Worm (Caenorhabditis elegans) whole organism, midembryonic: ENCODE data around the gene srd-38.

ENCODE experiments used
- T22C8.4 ChIP-seq: fragments of 200-800 bp; sonication (Bioruptor generic); IDR thresholded peaks from 2 replicates; pipeline ENCODE4 v1.3.6; 2022; ENCODE audit warnings: missing genetic modification characterization, missing compliant biosample characterization
- cog-1 ChIP-seq: sonication (generic microtip); optimal IDR thresholded peaks from 2 replicates; lab custom pipeline; 2016; ENCODE audit warnings: missing genetic modification characterization, missing compliant biosample characterization
- flt-1 ChIP-seq: fragments of 200-800 bp; sonication (Bioruptor generic); IDR thresholded peaks from 2 replicates; pipeline ENCODE4 v1.3.6; 2022; ENCODE audit warnings: missing genetic modification characterization, missing compliant biosample characterization
- klf-2 ChIP-seq: fragments of 200-800 bp; sonication (Bioruptor generic); conservative IDR thresholded peaks from 2 replicates; pipeline ENCODE4 v1.3.6; 2022; ENCODE audit warnings: missing genetic modification reagents, missing genetic modification characterization, missing compliant biosample characterization
- med-1 ChIP-seq: sonication (generic microtip); optimal IDR thresholded peaks from 2 replicates; lab custom pipeline; 2017; ENCODE audit warnings: missing genetic modification characterization, mild to moderate bottlenecking, missing compliant biosample characterization, antibody characterized with exemption, missing genetic modification reagents; ENCODE audit not compliant: insufficient read depth
- ref-1 ChIP-seq: fragments of 200-800 bp; sonication (Bioruptor generic); conservative IDR thresholded peaks from 2 replicates; pipeline ENCODE4 v1.3.6; 2022; ENCODE audit warnings: missing genetic modification reagents, missing genetic modification characterization, missing compliant biosample characterization
- tab-1 ChIP-seq: fragments of 200-800 bp; sonication (Bioruptor generic); IDR thresholded peaks from 2 replicates; pipeline ENCODE4 v1.3.6; 2022; ENCODE audit warnings: missing genetic modification characterization, missing compliant biosample characterization
- ztf-23 ChIP-seq: fragments of 200-800 bp; sonication (Bioruptor generic); IDR thresholded peaks from 2 replicates; pipeline ENCODE4 v1.3.6; 2022; ENCODE audit warnings: missing genetic modification reagents, missing genetic modification characterization, missing compliant biosample characterization
- ztf-29 ChIP-seq: fragments of 200-800 bp; sonication (Bioruptor generic); IDR thresholded peaks from 2 replicates; pipeline ENCODE4 v1.3.6; 2022; ENCODE audit warnings: missing genetic modification reagents, missing genetic modification characterization, missing compliant biosample characterization

DNA sequence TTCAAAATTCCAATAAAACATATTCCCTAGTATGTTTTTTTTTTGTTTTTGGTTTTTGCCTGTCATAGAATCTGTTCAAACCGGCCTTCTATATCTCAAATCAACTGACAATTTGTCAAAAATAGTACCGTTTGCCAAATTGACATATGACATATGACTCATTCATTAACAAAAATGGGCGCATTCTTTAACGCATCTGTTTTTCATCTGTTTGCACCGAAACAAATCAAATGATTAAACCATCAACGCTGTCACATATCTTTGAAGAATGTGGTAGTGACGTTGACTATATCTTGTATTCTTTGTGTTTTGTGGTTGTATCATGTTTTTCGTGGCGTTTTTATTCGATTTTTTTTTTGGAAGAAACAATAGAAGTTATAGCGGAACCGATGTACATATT is 23.5 kb downstream of the srd-38 start:
- TF ChIP-seq cog-1 (no peak), T22C8.4 (no peak), flt-1 (GFP tag; lab: Robert Waterston, UW) (no peak), ref-1 (GFP tag; lab: Robert Waterston, UW) (no peak), ztf-23 (GFP tag; lab: Robert Waterston, UW) (no peak), med-1 (GFP tag; lab: Kevin White, UChicago) (no peak), klf-2 (GFP tag; lab: Robert Waterston, UW) (no peak), ztf-29 (GFP tag; lab: Robert Waterston, UW) (no peak), tab-1 (no peak)
